Worm (Caenorhabditis elegans): Measurements from ENCODE around the gene col-115.

col-115 gene

DNA sequence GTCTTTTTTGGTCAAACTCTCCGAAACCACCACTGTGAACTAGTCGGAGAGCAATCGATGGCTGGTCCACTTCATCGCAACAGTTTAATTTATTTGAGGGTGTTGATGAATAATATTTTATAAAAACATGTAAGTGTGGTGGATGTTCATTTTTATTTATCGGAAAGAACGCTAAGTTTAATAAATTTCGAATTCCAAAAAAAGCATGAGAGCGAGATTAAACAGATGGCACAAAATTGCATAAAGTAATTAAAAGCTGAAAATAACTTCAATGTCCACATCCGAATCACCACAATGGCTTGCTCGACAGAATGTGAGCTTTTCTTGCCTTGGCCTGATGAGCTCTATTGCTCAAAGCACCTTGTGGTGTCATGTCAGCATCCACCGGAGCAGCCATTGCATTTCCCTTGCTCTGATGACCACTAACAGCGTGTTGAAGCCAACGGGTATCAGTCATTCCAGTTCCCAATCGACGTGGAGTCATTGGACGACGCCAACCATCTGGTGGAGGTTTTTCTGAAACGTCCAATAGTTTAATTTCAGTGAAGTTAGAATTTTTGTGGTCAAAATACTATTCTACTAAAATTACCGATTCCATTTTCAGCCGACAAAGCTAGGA lies 4.6 kb upstream of the col-115 start (continued):
- TF ChIP-seq nfya-1 (tag; optimal IDR thresholded peaks at IDR 0.05; ENCODE audit: borderline replicate concordance, insufficient read depth) (no peak), attf-3 (GFP tag; conservative IDR thresholded peaks at IDR 0.05) (no peak), F57C9.4 (tag; optimal IDR thresholded peaks at IDR 0.05) (no peak), nfya-2 (GFP tag; IDR thresholded peaks at IDR 0.05) (0 out of 2 replicates have a peak, but pooled peaks have one; percentile 6), ztf-6 (GFP tag; IDR thresholded peaks at IDR 0.05) (no peak), F23B12.7 (tag; optimal IDR thresholded peaks at IDR 0.05; ENCODE audit: insufficient read depth) (no peak), die-1 (tag; optimal IDR thresholded peaks at IDR 0.05) (peak; percentile 17), F52B5.7 (tag; optimal IDR thresholded peaks at IDR 0.05) (peak; percentile 89), lsy-27 (tag; optimal IDR thresholded peaks at IDR 0.05; ENCODE audit: borderline replicate concordance, insufficient read depth) (no peak), unc-130 (GFP tag; optimal IDR thresholded peaks at IDR 0.05) (no peak), snpc-4 (GFP tag; optimal IDR thresholded peaks at IDR 0.05) (no peak), snpc-4 (tag; optimal IDR thresholded peaks at IDR 0.05) (peak in 1 of 4 experiments; percentile 35), somi-1 (GFP tag; optimal IDR thresholded peaks at IDR 0.05) (no peak), ceh-91 (GFP tag; IDR thresholded peaks at IDR 0.05) (no peak), ztf-26 (tag; optimal IDR thresholded peaks at IDR 0.05) (peak; percentile 23), ceh-79 (tag; optimal IDR thresholded peaks at IDR 0.05) (peak; percentile 19), nfyb-1 (GFP tag; IDR thresholded peaks at IDR 0.05) (no peak), lir-1 (GFP tag; conservative IDR thresholded peaks at IDR 0.05) (no peak), gei-17 (GFP tag; optimal IDR thresholded peaks at IDR 0.05) (peak; percentile 11), xnd-1 (tag; optimal IDR thresholded peaks at IDR 0.05) (peak; percentile 16), C17E4.6 (GFP tag; IDR thresholded peaks at IDR 0.05) (no peak), B0035.1 (tag; optimal IDR thresholded peaks at IDR 0.05) (peak; percentile 28), hmg-1.2 (GFP tag; IDR thresholded peaks at IDR 0.05) (no peak), tlf-1 (GFP tag; optimal IDR thresholded peaks at IDR 0.05) (peak; percentile 49), hmg-20 (GFP tag; IDR thresholded peaks at IDR 0.05) (no peak), ets-4 (GFP tag; optimal IDR thresholded peaks at IDR 0.05) (no peak), lin-26 (GFP tag; IDR thresholded peaks at IDR 0.05) (no peak), mcd-1 (GFP tag; IDR thresholded peaks at IDR 0.05) (no peak; the same call in 1 of the 2 replicates), Y56A3A.18 (GFP tag; IDR thresholded peaks at IDR 0.05) (no peak), tbx-9 (tag; optimal IDR thresholded peaks at IDR 0.05; ENCODE audit: borderline replicate concordance) (no peak), ztf-25 (GFP tag; IDR thresholded peaks at IDR 0.05) (no peak), Y53G8AR.9 (GFP tag; conservative IDR thresholded peaks at IDR 0.05) (peak; percentile 52; the same call in 1 of the 2 replicates), K12H6.12 (tag; optimal IDR thresholded peaks at IDR 0.05) (no peak), rpc-1 (optimal IDR thresholded peaks at IDR 0.05) (no peak), rpc-1 (tag; optimal IDR thresholded peaks at IDR 0.05) (no peak), F55B11.4 (tag; optimal IDR thresholded peaks at IDR 0.05; ENCODE audit: borderline replicate concordance, insufficient read depth) (no peak), T26A5.8 (tag; optimal IDR thresholded peaks at IDR 0.05) (peak; percentile 37), hrde-1 (tag; optimal IDR thresholded peaks at IDR 0.05; ENCODE audit: borderline replicate concordance) (no peak), attf-5 (GFP tag; optimal IDR thresholded peaks at IDR 0.05) (peak; percentile 5), zfh-2 (GFP tag; conservative IDR thresholded peaks at IDR 0.05) (no peak), lsl-1 (GFP tag; optimal IDR thresholded peaks at IDR 0.05) (no peak), ccch-3 (GFP tag; optimal IDR thresholded peaks at IDR 0.05) (no peak), sptf-2 (GFP tag; optimal IDR thresholded peaks at IDR 0.05) (no peak), let-607 (tag; optimal IDR thresholded peaks at IDR 0.05) (no peak), efl-1 (GFP tag; optimal IDR thresholded peaks at IDR 0.05) (no peak), bed-1 (GFP tag; IDR thresholded peaks at IDR 0.05) (no peak), C06A6.2 (GFP tag; conservative IDR thresholded peaks at IDR 0.05) (no peak), ZK185.1 (tag; optimal IDR thresholded peaks at IDR 0.05; ENCODE audit: poor library complexity, severe bottlenecking) (no peak)
